Fruit fly (Drosophila melanogaster) whole organism, prepupa: Measurements from ENCODE around the gene tex.
A peak's percentile ranks its signal among the peaks of the same experiment; 100 is the strongest.

Source experiments
- CG10631 ChIP-seq: fragments of 200-800 bp; sonication (Bioruptor generic); optimal IDR thresholded peaks from 2 replicates; lab custom pipeline; 2016; ENCODE audit warnings: missing biosample characterization, missing genetic modification characterization
- CG1621 ChIP-seq: fragments of 200-800 bp; sonication (Bioruptor generic); optimal IDR thresholded peaks from 3 replicates; lab custom pipeline; 2018; ENCODE audit warnings: missing biosample characterization, mild to moderate bottlenecking, missing genetic modification characterization
- CG3032 ChIP-seq: fragments of 200-800 bp; optimal IDR thresholded peaks from 2 replicates; lab custom pipeline; 2019; ENCODE audit warnings: missing biosample characterization, mild to moderate bottlenecking, missing genetic modification characterization, moderate library complexity
- CG34406 ChIP-seq: fragments of 200-800 bp; sonication (Bioruptor generic); optimal IDR thresholded peaks from 3 replicates; lab custom pipeline; 2016; ENCODE audit warnings: missing biosample characterization, missing genetic modification characterization
- CG3919 ChIP-seq: fragments of 200-800 bp; sonication (Bioruptor generic); optimal IDR thresholded peaks from 3 replicates; lab custom pipeline; 2016; ENCODE audit warnings: missing biosample characterization, missing genetic modification characterization
- CG6792 ChIP-seq: fragments of 200-800 bp; sonication (Bioruptor generic); optimal IDR thresholded peaks from 3 replicates; lab custom pipeline; 2016; ENCODE audit warnings: missing biosample characterization, missing genetic modification characterization
- CG7368 ChIP-seq: fragments of 200-800 bp; sonication (Bioruptor generic); optimal IDR thresholded peaks from 3 replicates; lab custom pipeline; 2016; ENCODE audit warnings: missing biosample characterization, missing genetic modification characterization
- CG9139 ChIP-seq: fragments of 200-800 bp; sonication (Bioruptor generic); optimal IDR thresholded peaks from 3 replicates; lab custom pipeline; 2017; ENCODE audit warnings: missing biosample characterization, mild to moderate bottlenecking, missing genetic modification characterization
- Eip78C ChIP-seq: fragments of 200-800 bp; sonication (Bioruptor generic); peaks from one replicate; lab custom pipeline; 2016; ENCODE audit warnings: missing biosample characterization, missing genetic modification characterization
- Ets21C ChIP-seq: fragments of 200-800 bp; sonication (Bioruptor generic); optimal IDR thresholded peaks from 3 replicates; lab custom pipeline; 2016; ENCODE audit warnings: missing biosample characterization, missing genetic modification characterization
- Hr39 ChIP-seq: fragments of 200-800 bp; sonication (Bioruptor generic); optimal IDR thresholded peaks from 2 replicates; lab custom pipeline; 2016; ENCODE audit warnings: missing biosample characterization, missing genetic modification characterization
- Hr4 ChIP-seq: fragments of 200-800 bp; sonication (Bioruptor generic); optimal IDR thresholded peaks from 3 replicates; lab custom pipeline; 2016; ENCODE audit warnings: missing biosample characterization, missing genetic modification characterization
- Lpt ChIP-seq: fragments of 200-800 bp; sonication (Bioruptor generic); optimal IDR thresholded peaks from 3 replicates; lab custom pipeline; 2016; ENCODE audit warnings: missing biosample characterization, missing genetic modification characterization
- Met ChIP-seq: fragments of 200-800 bp; sonication (Bioruptor generic); optimal IDR thresholded peaks from 3 replicates; lab custom pipeline; 2016; ENCODE audit warnings: missing biosample characterization, missing genetic modification characterization
- OdsH ChIP-seq: fragments of 200-800 bp; sonication (Bioruptor generic); optimal IDR thresholded peaks from 3 replicates; lab custom pipeline; 2016; ENCODE audit warnings: missing biosample characterization, missing genetic modification characterization
- Smox ChIP-seq: fragments of 200-800 bp; sonication (Bioruptor generic); optimal IDR thresholded peaks from 3 replicates; lab custom pipeline; 2016; ENCODE audit warnings: missing biosample characterization, missing genetic modification characterization
- Sox102F ChIP-seq: fragments of 200-800 bp; sonication (Bioruptor generic); optimal IDR thresholded peaks from 2 replicates; lab custom pipeline; 2016; ENCODE audit warnings: missing biosample characterization, mild to moderate bottlenecking, missing genetic modification characterization
- acj6 ChIP-seq: fragments of 200-800 bp; sonication (Bioruptor generic); optimal IDR thresholded peaks from 3 replicates; lab custom pipeline; 2016; ENCODE audit warnings: missing biosample characterization, missing genetic modification characterization
- dac ChIP-seq: fragments of 200-800 bp; sonication (Bioruptor generic); optimal IDR thresholded peaks from 2 replicates; lab custom pipeline; 2017; ENCODE audit warnings: missing biosample characterization, mild to moderate bottlenecking, missing genetic modification characterization
- dsx ChIP-seq: fragments of 200-800 bp; optimal IDR thresholded peaks from 3 replicates; lab custom pipeline; 2019; ENCODE audit warnings: missing biosample characterization, mild to moderate bottlenecking, missing genetic modification characterization, moderate library complexity; ENCODE audit not compliant: poor library complexity, severe bottlenecking
- eg ChIP-seq: fragments of 200-800 bp; sonication (Bioruptor generic); IDR thresholded peaks from 3 replicates; pipeline ENCODE4 v1.3.6; 2022; ENCODE audit warnings: missing biosample characterization, missing genetic modification characterization
- esn ChIP-seq: fragments of 200-800 bp; sonication (Bioruptor generic); optimal IDR thresholded peaks from 2 replicates; lab custom pipeline; 2016; ENCODE audit warnings: missing biosample characterization, mild to moderate bottlenecking, missing genetic modification characterization, moderate library complexity
- fd59A ChIP-seq: fragments of 200-800 bp; sonication (Bioruptor generic); optimal IDR thresholded peaks from 2 replicates; lab custom pipeline; 2017; ENCODE audit warnings: missing biosample characterization, mild to moderate bottlenecking, missing genetic modification characterization, missing genetic modification reagents
- fkh ChIP-seq: fragments of 200-800 bp; sonication (Bioruptor generic); optimal IDR thresholded peaks from 3 replicates; lab custom pipeline; 2017; ENCODE audit warnings: missing biosample characterization, mild to moderate bottlenecking, missing genetic modification characterization, moderate library complexity
- lz ChIP-seq: fragments of 200-800 bp; sonication (Bioruptor generic); optimal IDR thresholded peaks from 3 replicates; lab custom pipeline; 2016; ENCODE audit warnings: missing biosample characterization, missing genetic modification characterization
- pdm3 ChIP-seq: fragments of 200-800 bp; sonication (Bioruptor generic); optimal IDR thresholded peaks from 3 replicates; lab custom pipeline; 2016; ENCODE audit warnings: missing biosample characterization, missing genetic modification characterization
- salr ChIP-seq, 2 experiments: fragments of 200-800 bp; sonication (Bioruptor generic); optimal IDR thresholded peaks; 3 replicates each; lab custom pipeline; 2016 to 2018; ENCODE audit warnings: missing biosample characterization in 2 of 2, missing genetic modification characterization in 2 of 2, mild to moderate bottlenecking in 1 of 2
- ss ChIP-seq, 2 experiments: fragments of 200-800 bp; sonication (Bioruptor generic); optimal IDR thresholded peaks; 2 replicates in 1 of 2; 3 replicates in 1 of 2; lab custom pipeline; 2017 to 2018; ENCODE audit warnings: mild to moderate bottlenecking in 2 of 2, missing biosample characterization in 2 of 2, missing genetic modification characterization in 2 of 2, moderate library complexity in 1 of 2
- svp ChIP-seq: fragments of 200-800 bp; sonication (Bioruptor generic); peaks from one replicate; lab custom pipeline; 2016; ENCODE audit warnings: missing biosample characterization, missing genetic modification characterization
- vri ChIP-seq: fragments of 200-800 bp; sonication (Bioruptor generic); optimal IDR thresholded peaks from 3 replicates; lab custom pipeline; 2016; ENCODE audit warnings: missing biosample characterization, mild to moderate bottlenecking, missing genetic modification characterization

tex gene

dm6 chr3R:8333768-8334470, 25.5 kb upstream of the tex start, which contains the start of gene Poxm (continued):
- TF ChIP-seq esn (GFP tag; lab: Kevin White, UChicago) (peak; percentile 94), CG1621 (tag; lab: Kevin White, UChicago) (peak; percentile 76), vri (GFP tag; lab: Kevin White, UChicago) (peak; percentile 64), eg (GFP tag; lab: Robert Waterston, UW) (peak; percentile 91), acj6 (GFP tag; lab: Kevin White, UChicago) (peak; percentile 97), Eip78C (GFP tag; lab: Kevin White, UChicago) (peak; percentile 99), ss (GFP tag; optimal IDR thresholded peaks at IDR 0.05; lab: Kevin White, UChicago) (peak; percentile 93 to 97), svp (GFP tag; lab: Kevin White, UChicago) (peak; percentile 96), Hr4 (GFP tag; lab: Kevin White, UChicago) (peak; percentile 97), pdm3 (GFP tag; lab: Kevin White, UChicago) (peak; percentile 96), CG7368 (GFP tag; lab: Kevin White, UChicago) (peak; percentile 93), Sox102F (GFP tag; lab: Kevin White, UChicago) (peak; percentile 87), Met (GFP tag; lab: Kevin White, UChicago) (peak; percentile 91), fkh (GFP tag; lab: Kevin White, UChicago) (peak; percentile 78), CG3919 (GFP tag; lab: Kevin White, UChicago) (peak; percentile 98), dsx (GFP tag; lab: Kevin White, UChicago) (peak; percentile 95), OdsH (GFP tag; lab: Kevin White, UChicago) (peak; percentile 98), dac (GFP tag; lab: Kevin White, UChicago) (peak; percentile 95), CG34406 (GFP tag; lab: Kevin White, UChicago) (peak; percentile 93), Smox (GFP tag; lab: Kevin White, UChicago) (peak; percentile 90), Lpt (GFP tag; lab: Kevin White, UChicago) (peak; percentile 96)

- TF ChIP-seq salr (GFP tag; optimal IDR thresholded peaks at IDR 0.05; lab: Kevin White, UChicago), result no peak
- TF ChIP-seq dsx (GFP tag; lab: Kevin White, UChicago), result peak; percentile 54
- TF ChIP-seq Smox (GFP tag; lab: Kevin White, UChicago), result no peak
- peak; percentile 99 for TF ChIP-seq svp (GFP tag; lab: Kevin White, UChicago)
Measured at dm6 chr3R:8329628-8330027, 21.2 kb upstream of the tex start.

- TF ChIP-seq svp (GFP tag; lab: Kevin White, UChicago) (peak; percentile 62), Eip78C (GFP tag; lab: Kevin White, UChicago) (no peak), fd59A (GFP tag; lab: Kevin White, UChicago) (no peak), CG10631 (no peak), dsx (GFP tag; lab: Kevin White, UChicago) (peak; percentile 93), Ets21C (GFP tag; lab: Kevin White, UChicago) (no peak), Hr39 (GFP tag; lab: Kevin White, UChicago) (no peak), acj6 (GFP tag; lab: Kevin White, UChicago) (no peak)
- TF ChIP-seq, all 60 proteins: peak for 2
Measured at dm6 chr3R:8327967-8328789, 19.7 kb upstream of the tex start.

dm6 chr3R:8326884-8327283, 18.4 kb upstream of the tex start:
- TF ChIP-seq CG6792 (GFP tag; lab: Kevin White, UChicago) (no peak), CG9139 (GFP tag; lab: Kevin White, UChicago) (no peak), dac (GFP tag; lab: Kevin White, UChicago) (no peak), salr (GFP tag; optimal IDR thresholded peaks at IDR 0.05; lab: Kevin White, UChicago) (no peak), CG3032 (tag; lab: Kevin White, UChicago) (no peak), lz (GFP tag; lab: Kevin White, UChicago) (no peak), fkh (GFP tag; lab: Kevin White, UChicago) (peak; percentile 33)
